Worm (Caenorhabditis elegans) whole organism, L4/young adult: ENCODE results near the gene tnt-3.

ENCODE experiments used
- W03F9.2 ChIP-seq: fragments of 150-350 bp; optimal IDR thresholded peaks from 2 replicates; lab custom pipeline; 2014; ENCODE audit warnings: missing biosample characterization, missing genetic modification characterization
- dao-5 ChIP-seq: sonication (generic microtip); optimal IDR thresholded peaks from 2 replicates; lab custom pipeline; 2016; ENCODE audit warnings: missing genotype, missing genetic modification characterization, moderate library complexity, missing compliant biosample characterization
- him-1 ChIP-seq: sonication (generic microtip); optimal IDR thresholded peaks from 2 replicates; lab custom pipeline; 2016; ENCODE audit warnings: missing genotype, missing genetic modification reagents, missing genetic modification characterization, missing compliant biosample characterization

- TF ChIP-seq dao-5 (no peak), him-1 (tag; lab: Kevin White, UChicago) (peak; percentile 89), W03F9.2 (tag; lab: Kevin White, UChicago) (no peak)
Measured at ce11 chrX:7951578-7951977, 6.7 kb upstream of the tnt-3 start.
